Worm (Caenorhabditis elegans): ENCODE results near the gene K07C5.9.

K07C5.9 gene

ce11 chrV:10360186-10360585 lies 10.2 kb upstream of the K07C5.9 start:
- TF ChIP-seq T23F11.4 (GFP tag; optimal IDR thresholded peaks at IDR 0.05) (no peak), hlh-6 (tag; optimal IDR thresholded peaks at IDR 0.05) (no peak), rnt-1 (tag; optimal IDR thresholded peaks at IDR 0.05) (no peak), npax-4 (tag; optimal IDR thresholded peaks at IDR 0.05) (no peak), sdc-2 (tag; optimal IDR thresholded peaks at IDR 0.05) (no peak)

- TF ChIP-seq sox-2 (GFP tag; IDR thresholded peaks at IDR 0.05) (no peak), nhr-11 (tag; optimal IDR thresholded peaks at IDR 0.05) (no peak), ceh-14 (tag; optimal IDR thresholded peaks at IDR 0.05) (no peak), ttx-3 (tag; optimal IDR thresholded peaks at IDR 0.05) (no peak), pha-2 (tag; optimal IDR thresholded peaks at IDR 0.05) (no peak), eyg-1 (tag; optimal IDR thresholded peaks at IDR 0.05) (no peak), npax-4 (tag; optimal IDR thresholded peaks at IDR 0.05) (no peak), pqm-1 (tag; optimal IDR thresholded peaks at IDR 0.05) (no peak), unc-42 (tag; optimal IDR thresholded peaks at IDR 0.05) (no peak), hlh-15 (tag; optimal IDR thresholded peaks at IDR 0.05) (no peak), hlh-13 (GFP tag; optimal IDR thresholded peaks at IDR 0.05) (no peak)
Observed at ce11 chrV:10358238-10358637, 8.3 kb upstream of the K07C5.9 start, which contains the start of gene ttll-15. Gene ttll-15, plus strand, starts transcription at chrV:10358538.

ce11 chrV:10357467-10357953 lies 7.6 kb upstream of the K07C5.9 start, which contains the start of gene ceeh-2:
Gene ceeh-2, minus strand, starts transcription at chrV:10357903.
- TF ChIP-seq npax-4 (tag; optimal IDR thresholded peaks at IDR 0.05) (no peak), hlh-6 (tag; optimal IDR thresholded peaks at IDR 0.05) (no peak), sdc-2 (tag; optimal IDR thresholded peaks at IDR 0.05) (no peak), nfya-1 (tag; optimal IDR thresholded peaks at IDR 0.05) (no peak), ref-2 (tag; optimal IDR thresholded peaks at IDR 0.05) (no peak), ceh-19 (GFP tag; optimal IDR thresholded peaks at IDR 0.05) (no peak), zip-5 (tag; optimal IDR thresholded peaks at IDR 0.05) (no peak), unc-86 (tag; optimal IDR thresholded peaks at IDR 0.05) (no peak), pha-4 (tag; optimal IDR thresholded peaks at IDR 0.05) (no peak), ceh-48 (tag; optimal IDR thresholded peaks at IDR 0.05) (no peak), ttx-3 (tag; optimal IDR thresholded peaks at IDR 0.05) (no peak), lin-11 (tag; optimal IDR thresholded peaks at IDR 0.05) (no peak), pqm-1 (tag; optimal IDR thresholded peaks at IDR 0.05) (no peak), elt-4 (tag; optimal IDR thresholded peaks at IDR 0.05) (no peak), dmd-4 (tag; optimal IDR thresholded peaks at IDR 0.05; ENCODE audit: borderline replicate concordance) (no peak), Y22D7AL.16 (tag; optimal IDR thresholded peaks at IDR 0.05) (no peak), unc-3 (GFP tag; conservative IDR thresholded peaks at IDR 0.05) (no peak), unc-3 (tag; optimal IDR thresholded peaks at IDR 0.05) (no peak)

ce11 chrV:10355773-10356335 lies 5.9 kb upstream of the K07C5.9 start, which contains the start of gene sluh-7:
Gene sluh-7, minus strand, starts transcription at chrV:10355823.
- TF ChIP-seq C38D4.7 (GFP tag; optimal IDR thresholded peaks at IDR 0.05) (no peak), K09A11.1 (tag; optimal IDR thresholded peaks at IDR 0.05; ENCODE audit: insufficient read depth) (no peak), T23F11.4 (GFP tag; optimal IDR thresholded peaks at IDR 0.05) (no peak), hlh-13 (GFP tag; optimal IDR thresholded peaks at IDR 0.05) (no peak), elt-4 (tag; optimal IDR thresholded peaks at IDR 0.05) (no peak), sox-4 (tag; optimal IDR thresholded peaks at IDR 0.05) (no peak), ttx-3 (tag; optimal IDR thresholded peaks at IDR 0.05) (peak; percentile 44), zip-5 (tag; optimal IDR thresholded peaks at IDR 0.05) (peak; percentile 90), fkh-6 (tag; optimal IDR thresholded peaks at IDR 0.05) (peak; percentile 79), tbx-7 (tag; optimal IDR thresholded peaks at IDR 0.05) (peak; percentile 93), tbx-2 (tag; optimal IDR thresholded peaks at IDR 0.05) (peak; percentile 95), ceh-6 (GFP tag; optimal IDR thresholded peaks at IDR 0.05) (no peak), elt-2 (tag; optimal IDR thresholded peaks at IDR 0.05) (peak; percentile 71), ceh-2 (tag; optimal IDR thresholded peaks at IDR 0.05) (peak; percentile 96), dmd-4 (tag; optimal IDR thresholded peaks at IDR 0.05; ENCODE audit: borderline replicate concordance) (no peak), ceh-48 (tag; optimal IDR thresholded peaks at IDR 0.05) (no peak), ahr-1 (tag; optimal IDR thresholded peaks at IDR 0.05) (peak; percentile 52), nhr-11 (tag; optimal IDR thresholded peaks at IDR 0.05) (no peak), unc-55 (GFP tag; optimal IDR thresholded peaks at IDR 0.05) (no peak), ceh-24 (tag; optimal IDR thresholded peaks at IDR 0.05) (no peak), lin-11 (tag; optimal IDR thresholded peaks at IDR 0.05) (no peak), che-1 (tag; optimal IDR thresholded peaks at IDR 0.05) (no peak), pqm-1 (tag; optimal IDR thresholded peaks at IDR 0.05) (no peak), ama-1 (optimal IDR thresholded peaks at IDR 0.05) (no peak), ceh-14 (tag; optimal IDR thresholded peaks at IDR 0.05) (peak; percentile 73), nhr-232 (tag; optimal IDR thresholded peaks at IDR 0.05) (no peak), hlh-8 (tag; optimal IDR thresholded peaks at IDR 0.05) (peak; percentile 91), sdc-2 (tag; optimal IDR thresholded peaks at IDR 0.05) (peak; percentile 36), odd-2 (tag; optimal IDR thresholded peaks at IDR 0.05) (no peak), unc-86 (tag; optimal IDR thresholded peaks at IDR 0.05) (peak; percentile 68)
